Worm (Caenorhabditis elegans) whole organism, young adult: ENCODE data around the gene wdr-83.
A peak's percentile ranks its signal among the peaks of the same experiment; 100 is the strongest.

ENCODE experiments used
- B0035.1 ChIP-seq: sonication (generic microtip); optimal IDR thresholded peaks from 2 replicates; lab custom pipeline; 2016; ENCODE audit warnings: missing genetic modification characterization, mild to moderate bottlenecking, missing compliant biosample characterization, missing genotype, missing genetic modification reagents
- B0336.3 ChIP-seq: fragments of 200-800 bp; sonication (Bioruptor generic); IDR thresholded peaks from 2 replicates; pipeline ENCODE4 v1.3.6; 2022; ENCODE audit warnings: missing genetic modification characterization, missing compliant biosample characterization
- C06A6.2 ChIP-seq: fragments of 200-800 bp; sonication (Bioruptor generic); conservative IDR thresholded peaks from 2 replicates; pipeline ENCODE4 v1.3.6; 2022; ENCODE audit warnings: missing genetic modification characterization, missing compliant biosample characterization
- D2030.7 ChIP-seq: fragments of 200-800 bp; sonication (Bioruptor generic); IDR thresholded peaks from 2 replicates; pipeline ENCODE4 v1.3.6; 2022; ENCODE audit warnings: missing genetic modification reagents, missing genetic modification characterization, missing compliant biosample characterization
- F22D6.2 ChIP-seq: sonication (generic microtip); optimal IDR thresholded peaks from 2 replicates; lab custom pipeline; 2016; ENCODE audit warnings: mild to moderate bottlenecking, missing genetic modification characterization, missing compliant biosample characterization
- F52B5.7 ChIP-seq: sonication (generic microtip); optimal IDR thresholded peaks from 2 replicates; lab custom pipeline; 2016; ENCODE audit warnings: mild to moderate bottlenecking, missing genetic modification characterization, missing compliant biosample characterization
- F57A8.1 ChIP-seq: fragments of 200-800 bp; sonication (Bioruptor generic); optimal IDR thresholded peaks from 2 replicates; lab custom pipeline; 2018; ENCODE audit warnings: mild to moderate bottlenecking, missing genetic modification characterization, moderate library complexity, missing compliant biosample characterization
- F57C9.4 ChIP-seq: sonication (generic microtip); optimal IDR thresholded peaks from 2 replicates; lab custom pipeline; 2017; ENCODE audit warnings: mild to moderate bottlenecking, missing genetic modification characterization, missing compliant biosample characterization
- K11D2.4 ChIP-seq: fragments of 200-800 bp; sonication (Bioruptor generic); IDR thresholded peaks from 2 replicates; pipeline ENCODE4 v1.3.6; 2022; ENCODE audit warnings: missing genetic modification reagents, missing genetic modification characterization, missing compliant biosample characterization
- Y53F4B.3 ChIP-seq: fragments of 200-800 bp; sonication (Bioruptor generic); IDR thresholded peaks from 2 replicates; pipeline ENCODE4 v1.3.6; 2022; ENCODE audit warnings: missing genetic modification reagents, missing genetic modification characterization, missing compliant biosample characterization
- ZK185.1 ChIP-seq: sonication (generic microtip); optimal IDR thresholded peaks from 2 replicates; lab custom pipeline; 2016; ENCODE audit warnings: mild to moderate bottlenecking, missing genetic modification characterization, missing compliant biosample characterization; ENCODE audit not compliant: poor library complexity, severe bottlenecking
- aptf-2 ChIP-seq: fragments of 200-800 bp; sonication (Bioruptor generic); conservative IDR thresholded peaks from 2 replicates; pipeline ENCODE4 v1.3.6; 2022; ENCODE audit warnings: missing genetic modification reagents, missing genetic modification characterization, missing compliant biosample characterization
- atf-7 ChIP-seq: sonication (generic microtip); optimal IDR thresholded peaks from 2 replicates; lab custom pipeline; 2017; ENCODE audit warnings: mild to moderate bottlenecking, missing genetic modification characterization, missing compliant biosample characterization
- attf-6 ChIP-seq: fragments of 200-800 bp; sonication (Bioruptor generic); IDR thresholded peaks from 2 replicates; pipeline ENCODE4 v1.3.6; 2022; ENCODE audit warnings: missing genetic modification reagents, missing genetic modification characterization, missing compliant biosample characterization
- ccch-3 ChIP-seq: fragments of 200-800 bp; sonication (Bioruptor generic); optimal IDR thresholded peaks from 2 replicates; lab custom pipeline; 2018; ENCODE audit warnings: mild to moderate bottlenecking, missing genetic modification characterization, missing compliant biosample characterization
- cebp-2 ChIP-seq: fragments of 200-800 bp; sonication (Bioruptor generic); IDR thresholded peaks from 2 replicates; pipeline ENCODE4 v1.3.6; 2022; ENCODE audit warnings: missing genetic modification characterization, missing compliant biosample characterization
- ceh-40 ChIP-seq: fragments of 200-800 bp; sonication (Bioruptor generic); IDR thresholded peaks from 2 replicates; pipeline ENCODE4 v1.3.6; 2022; ENCODE audit warnings: missing genetic modification characterization, missing compliant biosample characterization
- ceh-91 ChIP-seq: fragments of 200-800 bp; sonication (Bioruptor generic); IDR thresholded peaks from 2 replicates; pipeline ENCODE4 v1.3.6; 2022; ENCODE audit warnings: missing genetic modification reagents, missing genetic modification characterization, missing compliant biosample characterization
- egl-44 ChIP-seq: fragments of 200-800 bp; sonication (Bioruptor generic); IDR thresholded peaks from 2 replicates; pipeline ENCODE4 v1.3.6; 2022; ENCODE audit warnings: missing genetic modification reagents, missing genetic modification characterization, missing compliant biosample characterization
- egrh-3 ChIP-seq: fragments of 200-800 bp; sonication (Bioruptor generic); IDR thresholded peaks from 2 replicates; pipeline ENCODE4 v1.3.6; 2022; ENCODE audit warnings: missing genetic modification reagents, missing genetic modification characterization, missing compliant biosample characterization
- ekl-4 ChIP-seq: fragments of 200-800 bp; sonication (Bioruptor generic); IDR thresholded peaks from 2 replicates; pipeline ENCODE4 v1.3.6; 2022; ENCODE audit warnings: missing genetic modification reagents, missing genetic modification characterization, missing compliant biosample characterization
- him-1 ChIP-seq: sonication (generic microtip); optimal IDR thresholded peaks from 2 replicates; lab custom pipeline; 2016; ENCODE audit warnings: missing genotype, missing genetic modification reagents, missing genetic modification characterization, missing compliant biosample characterization
- hrde-1 ChIP-seq: sonication (generic microtip); optimal IDR thresholded peaks from 2 replicates; lab custom pipeline; 2016; ENCODE audit warnings: missing genetic modification characterization, mild to moderate bottlenecking, missing compliant biosample characterization, moderate library complexity, missing genotype, missing genetic modification reagents, borderline replicate concordance
- hsf-1 ChIP-seq: fragments of 200-800 bp; sonication (Bioruptor generic); IDR thresholded peaks from 2 replicates; pipeline ENCODE4 v1.3.6; 2022; ENCODE audit warnings: missing genetic modification reagents, missing genetic modification characterization, missing compliant biosample characterization
- lag-1 ChIP-seq: fragments of 200-800 bp; sonication (Bioruptor generic); IDR thresholded peaks from 2 replicates; pipeline ENCODE4 v1.3.6; 2022; ENCODE audit warnings: missing genetic modification reagents, missing genetic modification characterization, missing compliant biosample characterization
- let-607 ChIP-seq, 2 experiments: fragments of 200-800 bp in 1 of 2; sonication (Bioruptor generic) in 1 of 2; sonication (generic microtip) in 1 of 2; optimal IDR thresholded peaks; 2 replicates each; lab custom pipeline; 2016 to 2018; ENCODE audit warnings: mild to moderate bottlenecking in 2 of 2, missing compliant biosample characterization in 2 of 2, missing genetic modification characterization in 2 of 2, moderate library complexity in 2 of 2, missing genotype in 1 of 2
- lin-54 ChIP-seq: fragments of 200-800 bp; sonication (Bioruptor generic); optimal IDR thresholded peaks from 2 replicates; lab custom pipeline; 2018; ENCODE audit warnings: mild to moderate bottlenecking, missing genetic modification characterization, missing compliant biosample characterization
- madf-3 ChIP-seq: fragments of 200-800 bp; sonication (Bioruptor generic); IDR thresholded peaks from 2 replicates; pipeline ENCODE4 v1.3.6; 2022; ENCODE audit warnings: missing genetic modification reagents, missing genetic modification characterization, missing compliant biosample characterization
- madf-8 ChIP-seq: fragments of 200-800 bp; sonication (Bioruptor generic); conservative IDR thresholded peaks from 2 replicates; pipeline ENCODE4 v1.3.6; 2022; ENCODE audit warnings: missing genetic modification reagents, missing genetic modification characterization, missing compliant biosample characterization
- mcd-1 ChIP-seq: fragments of 200-800 bp; sonication (Bioruptor generic); IDR thresholded peaks from 2 replicates; pipeline ENCODE4 v1.3.6; 2022; ENCODE audit warnings: missing genetic modification reagents, missing genetic modification characterization, missing compliant biosample characterization
- nfya-1 ChIP-seq: sonication (generic microtip); optimal IDR thresholded peaks from 2 replicates; lab custom pipeline; 2017; ENCODE audit warnings: antibody characterized with exemption, missing compliant biosample characterization, missing genetic modification characterization, borderline replicate concordance; ENCODE audit not compliant: insufficient read depth
- nfyb-1 ChIP-seq: fragments of 200-800 bp; sonication (Bioruptor generic); IDR thresholded peaks from 2 replicates; pipeline ENCODE4 v1.3.6; 2022; ENCODE audit warnings: missing genetic modification reagents, missing genetic modification characterization, missing compliant biosample characterization
- nhr-120 ChIP-seq: fragments of 200-800 bp; sonication (Bioruptor generic); IDR thresholded peaks from 2 replicates; pipeline ENCODE4 v1.3.6; 2022; ENCODE audit warnings: missing genetic modification characterization, missing compliant biosample characterization
- nhr-27 ChIP-seq: fragments of 200-800 bp; sonication (Bioruptor generic); optimal IDR thresholded peaks from 2 replicates; lab custom pipeline; 2018; ENCODE audit warnings: mild to moderate bottlenecking, missing genetic modification characterization, moderate library complexity, missing compliant biosample characterization
- pha-4 ChIP-seq: fragments of 150-350 bp; sonication (generic microtip); optimal IDR thresholded peaks from 2 replicates; lab custom pipeline; 2014; ENCODE audit warnings: missing biosample characterization, missing genetic modification reagents, missing genetic modification characterization
- rcor-1 ChIP-seq: fragments of 200-800 bp; sonication (Bioruptor generic); IDR thresholded peaks from 2 replicates; pipeline ENCODE4 v1.3.6; 2022; ENCODE audit warnings: missing genetic modification reagents, missing genetic modification characterization, missing compliant biosample characterization
- sea-2 ChIP-seq: fragments of 200-800 bp; sonication (Bioruptor generic); IDR thresholded peaks from 2 replicates; pipeline ENCODE4 v1.3.6; 2022; ENCODE audit warnings: missing genetic modification characterization, missing compliant biosample characterization
- snpc-1.1 ChIP-seq: sonication (generic microtip); optimal IDR thresholded peaks from 2 replicates; lab custom pipeline; 2017; ENCODE audit warnings: missing genetic modification characterization, mild to moderate bottlenecking, missing compliant biosample characterization, antibody characterized with exemption, moderate library complexity, missing genotype, missing genetic modification reagents; ENCODE audit not compliant: insufficient read depth
- snpc-1.3 ChIP-seq: sonication (generic microtip); optimal IDR thresholded peaks from 2 replicates; lab custom pipeline; 2017; ENCODE audit warnings: missing genetic modification characterization, mild to moderate bottlenecking, missing compliant biosample characterization, antibody characterized with exemption, moderate library complexity, missing genotype, missing genetic modification reagents; ENCODE audit not compliant: insufficient read depth
- snpc-3.4 ChIP-seq: sonication (generic microtip); optimal IDR thresholded peaks from 2 replicates; lab custom pipeline; 2017; ENCODE audit warnings: missing genetic modification characterization, mild to moderate bottlenecking, missing compliant biosample characterization, antibody characterized with exemption, moderate library complexity, missing genotype, missing genetic modification reagents
- somi-1 ChIP-seq: fragments of 200-800 bp; sonication (Bioruptor generic); optimal IDR thresholded peaks from 2 replicates; lab custom pipeline; 2018; ENCODE audit warnings: mild to moderate bottlenecking, missing genetic modification characterization, missing compliant biosample characterization
- sptf-2 ChIP-seq: fragments of 200-800 bp; sonication (Bioruptor generic); optimal IDR thresholded peaks from 2 replicates; lab custom pipeline; 2018; ENCODE audit warnings: mild to moderate bottlenecking, missing genetic modification characterization, missing compliant biosample characterization
- tbp1 ChIP-seq: fragments of 200-800 bp; sonication (Bioruptor generic); optimal IDR thresholded peaks from 2 replicates; lab custom pipeline; 2018; ENCODE audit warnings: mild to moderate bottlenecking, missing genetic modification characterization, missing compliant biosample characterization
- tlf-1 ChIP-seq: fragments of 200-800 bp; sonication (Bioruptor generic); optimal IDR thresholded peaks from 2 replicates; lab custom pipeline; 2018; ENCODE audit warnings: mild to moderate bottlenecking, missing genetic modification characterization, missing compliant biosample characterization
- xnd-1 ChIP-seq: sonication (generic microtip); optimal IDR thresholded peaks from 2 replicates; lab custom pipeline; 2016; ENCODE audit warnings: missing genotype, missing genetic modification reagents, missing genetic modification characterization, missing compliant biosample characterization
- ztf-28 ChIP-seq: fragments of 200-800 bp; sonication (Bioruptor generic); IDR thresholded peaks from 2 replicates; pipeline ENCODE4 v1.3.6; 2022; ENCODE audit warnings: missing genetic modification reagents, missing genetic modification characterization, missing compliant biosample characterization
- ztf-3 ChIP-seq: fragments of 200-800 bp; sonication (Bioruptor generic); optimal IDR thresholded peaks from 2 replicates; lab custom pipeline; 2018; ENCODE audit warnings: mild to moderate bottlenecking, missing genetic modification characterization, missing compliant biosample characterization

Gene wdr-83

ce11 chrII:5056254-5056653 is 24.7 kb upstream of the wdr-83 start (continued):
- TF ChIP-seq hrde-1 (tag; lab: Kevin White, UChicago) (peak; percentile 33), nhr-120 (no peak), tlf-1 (GFP tag; lab: Kevin White, UChicago) (peak; percentile 10), sea-2 (GFP tag; lab: Robert Waterston, UW) (no peak), B0336.3 (GFP tag; lab: Robert Waterston, UW) (peak; percentile 89), F57A8.1 (GFP tag; lab: Kevin White, UChicago) (no peak), lin-54 (GFP tag; lab: Kevin White, UChicago) (peak; percentile 35), ceh-40 (no peak), nfyb-1 (GFP tag; lab: Robert Waterston, UW) (no peak), madf-8 (no peak), B0035.1 (no peak), nhr-27 (tag; lab: Kevin White, UChicago) (no peak), snpc-1.1 (tag; lab: Kevin White, UChicago) (no peak), him-1 (peak; percentile 26), ccch-3 (GFP tag; lab: Kevin White, UChicago) (no peak), ztf-3 (GFP tag; lab: Kevin White, UChicago) (no peak), K11D2.4 (0 out of 2 replicates have a peak, but pooled peaks have one; percentile 40), ZK185.1 (no peak), egrh-3 (GFP tag; lab: Robert Waterston, UW) (no peak), let-607 (tag; optimal IDR thresholded peaks at IDR 0.05; lab: Kevin White, UChicago) (no peak), ztf-28 (GFP tag; lab: Robert Waterston, UW) (no peak), madf-3 (GFP tag; lab: Robert Waterston, UW) (0 out of 2 replicates have a peak, but pooled peaks have one; percentile 4), lag-1 (no peak), pha-4 (tag; lab: Kevin White, UChicago) (no peak), snpc-1.3 (no peak), egl-44 (GFP tag; lab: Robert Waterston, UW) (no peak), somi-1 (GFP tag; lab: Kevin White, UChicago) (no peak), tbp1 (GFP tag; lab: Kevin White, UChicago) (no peak), ceh-91 (no peak), Y53F4B.3 (no peak), hsf-1 (GFP tag; lab: Robert Waterston, UW) (peak; percentile 65; the same call in 1 of the 2 replicates), attf-6 (GFP tag; lab: Robert Waterston, UW) (0 out of 2 replicates have a peak, but pooled peaks have one; percentile 48), F52B5.7 (tag; lab: Kevin White, UChicago) (no peak), F57C9.4 (tag; lab: Kevin White, UChicago) (no peak), snpc-3.4 (tag; lab: Kevin White, UChicago) (no peak), rcor-1 (GFP tag; lab: Robert Waterston, UW) (peak; percentile 49; the same call in 1 of the 2 replicates), C06A6.2 (no peak), atf-7 (tag; lab: Kevin White, UChicago) (no peak), aptf-2 (GFP tag; lab: Robert Waterston, UW) (no peak), ekl-4 (GFP tag; lab: Robert Waterston, UW) (peak; percentile 77; the same call in 1 of the 2 replicates), D2030.7 (GFP tag; lab: Robert Waterston, UW) (peak; percentile 29; the same call in 1 of the 2 replicates), xnd-1 (tag; lab: Kevin White, UChicago) (no peak), mcd-1 (GFP tag; lab: Robert Waterston, UW) (peak; percentile 57), F22D6.2 (tag; lab: Kevin White, UChicago) (no peak), nfya-1 (tag; lab: Kevin White, UChicago) (no peak), cebp-2 (GFP tag; lab: Robert Waterston, UW) (no peak), sptf-2 (GFP tag; lab: Kevin White, UChicago) (no peak)
